Worm (Caenorhabditis elegans) whole organism, young adult: ENCODE results near the gene F41E6.1.

Source experiments
- B0035.1 ChIP-seq: sonication (generic microtip); optimal IDR thresholded peaks from 2 replicates; lab custom pipeline; 2016; ENCODE audit warnings: missing genetic modification characterization, mild to moderate bottlenecking, missing compliant biosample characterization, missing genotype, missing genetic modification reagents
- B0336.3 ChIP-seq: fragments of 200-800 bp; sonication (Bioruptor generic); IDR thresholded peaks from 2 replicates; pipeline ENCODE4 v1.3.6; 2022; ENCODE audit warnings: missing genetic modification characterization, missing compliant biosample characterization
- F33H1.4 ChIP-seq: fragments of 200-800 bp; sonication (Bioruptor generic); IDR thresholded peaks from 2 replicates; pipeline ENCODE4 v1.3.6; 2022; ENCODE audit warnings: missing genetic modification reagents, missing genetic modification characterization, missing compliant biosample characterization
- K12H6.12 ChIP-seq: fragments of 200-800 bp; sonication (Bioruptor generic); optimal IDR thresholded peaks from 2 replicates; lab custom pipeline; 2018; ENCODE audit warnings: mild to moderate bottlenecking, missing genetic modification characterization, missing compliant biosample characterization
- T26A5.8 ChIP-seq: sonication (generic microtip); optimal IDR thresholded peaks from 2 replicates; lab custom pipeline; 2016; ENCODE audit warnings: missing genetic modification characterization, missing compliant biosample characterization
- ama-1 ChIP-seq, 3 experiments: fragments of 150-350 bp in 1 of 3; sonication (generic microtip) in 2 of 3; optimal IDR thresholded peaks; 2 replicates each; lab custom pipeline; 2014 to 2018; ENCODE audit warnings: missing biosample characterization in 2 of 3, missing genetic modification characterization in 2 of 3, missing genetic modification reagents in 2 of 3
- atf-7 ChIP-seq: sonication (generic microtip); optimal IDR thresholded peaks from 2 replicates; lab custom pipeline; 2017; ENCODE audit warnings: mild to moderate bottlenecking, missing genetic modification characterization, missing compliant biosample characterization
- ceh-40 ChIP-seq: fragments of 200-800 bp; sonication (Bioruptor generic); IDR thresholded peaks from 2 replicates; pipeline ENCODE4 v1.3.6; 2022; ENCODE audit warnings: missing genetic modification characterization, missing compliant biosample characterization
- hrde-1 ChIP-seq: sonication (generic microtip); optimal IDR thresholded peaks from 2 replicates; lab custom pipeline; 2016; ENCODE audit warnings: missing genetic modification characterization, mild to moderate bottlenecking, missing compliant biosample characterization, moderate library complexity, missing genotype, missing genetic modification reagents, borderline replicate concordance
- mcd-1 ChIP-seq: fragments of 200-800 bp; sonication (Bioruptor generic); IDR thresholded peaks from 2 replicates; pipeline ENCODE4 v1.3.6; 2022; ENCODE audit warnings: missing genetic modification reagents, missing genetic modification characterization, missing compliant biosample characterization
- rec-8 ChIP-seq, 2 experiments: sonication (generic microtip); optimal IDR thresholded peaks; 2 replicates each; lab custom pipeline; 2016; ENCODE audit warnings: mild to moderate bottlenecking in 2 of 2, missing genetic modification characterization in 2 of 2, missing genetic modification reagents in 2 of 2, missing genotype in 2 of 2, missing biosample characterization in 1 of 2, missing compliant biosample characterization in 1 of 2, moderate library complexity in 1 of 2
- snpc-4 ChIP-seq, 5 experiments: fragments of 150-350 bp in 1 of 5; sonication (generic microtip) in 4 of 5; optimal IDR thresholded peaks; 2 replicates each; lab custom pipeline; 2014 to 2018; ENCODE audit warnings: missing genetic modification characterization in 5 of 5, missing biosample characterization in 3 of 5, antibody characterized with exemption in 2 of 5, mild to moderate bottlenecking in 2 of 5, missing compliant biosample characterization in 2 of 5, missing genotype in 2 of 5, moderate library complexity in 2 of 5, missing genetic modification reagents in 1 of 5
- tbx-9 ChIP-seq: sonication (generic microtip); optimal IDR thresholded peaks from 2 replicates; lab custom pipeline; 2016; ENCODE audit warnings: borderline replicate concordance, missing genetic modification characterization, inconsistent platforms, missing compliant biosample characterization
- zim-3 ChIP-seq: sonication (generic microtip); optimal IDR thresholded peaks from 2 replicates; lab custom pipeline; 2017; ENCODE audit warnings: mild to moderate bottlenecking, missing genetic modification characterization, moderate library complexity, missing compliant biosample characterization

DNA sequence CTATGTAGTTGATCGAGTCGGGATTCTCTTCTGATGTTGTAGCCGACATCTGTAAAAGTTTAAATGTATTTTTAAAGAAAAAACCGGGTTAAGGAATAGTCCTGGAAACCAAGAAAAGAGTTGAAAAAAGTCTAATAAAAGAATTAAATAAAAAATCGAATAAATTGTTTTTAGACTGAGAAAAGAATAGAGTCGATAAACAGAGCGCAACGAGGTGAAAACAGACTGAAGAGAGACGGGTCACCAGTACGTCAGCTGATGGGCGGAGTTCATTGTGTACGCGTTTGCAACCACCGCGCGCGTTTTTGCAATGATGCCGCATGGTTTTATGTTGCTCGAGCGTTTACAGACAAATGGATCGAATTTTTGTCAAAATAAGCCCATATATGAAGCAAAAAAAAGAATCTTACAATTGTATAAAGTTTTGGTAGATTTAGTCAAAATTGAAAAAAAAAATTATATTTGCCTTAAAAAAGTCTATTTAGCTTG is 8.9 kb downstream of the F41E6.1 start, which contains the start of gene atg-18:
- TF ChIP-seq B0336.3 (GFP tag; lab: Robert Waterston, UW) (no peak), ceh-40 (GFP tag; lab: Robert Waterston, UW) (no peak), mcd-1 (GFP tag; lab: Robert Waterston, UW) (no peak; the same call in 1 of the 2 replicates), F33H1.4 (GFP tag; lab: Robert Waterston, UW) (no peak), T26A5.8 (no peak), atf-7 (no peak), ama-1 (optimal IDR thresholded peaks at IDR 0.05; lab: Kevin White, UChicago) (no peak), ama-1 (GFP tag; optimal IDR thresholded peaks at IDR 0.05; lab: Kevin White, UChicago) (no peak), B0035.1 (tag; lab: Kevin White, UChicago) (no peak), rec-8 (tag; optimal IDR thresholded peaks at IDR 0.05; lab: Kevin White, UChicago) (no peak), snpc-4 (GFP tag; optimal IDR thresholded peaks at IDR 0.05; lab: Kevin White, UChicago) (no peak), snpc-4 (tag; optimal IDR thresholded peaks at IDR 0.05; lab: Kevin White, UChicago) (peak in 1 of 4 experiments; percentile 26), tbx-9 (tag; lab: Kevin White, UChicago) (no peak), zim-3 (no peak), hrde-1 (tag; lab: Kevin White, UChicago) (no peak), K12H6.12 (peak; percentile 56)
